Worm (Caenorhabditis elegans) whole organism, L1 larva: Measurements from ENCODE around the gene idpp-14.
A peak's percentile ranks its signal among the peaks of the same experiment; 100 is the strongest.
"Not testable (repeated sequence)": the region's sequence is repeated elsewhere in the genome, so short reads cannot be mapped to it uniquely, and the experiment has no call there.

ENCODE experiments used
- C34B4.2 ChIP-seq: sonication (generic microtip); optimal IDR thresholded peaks from 2 replicates; lab custom pipeline; 2017; ENCODE audit warnings: mild to moderate bottlenecking, missing genetic modification characterization, missing compliant biosample characterization
- Y116A8C.19 ChIP-seq: sonication (generic microtip); optimal IDR thresholded peaks from 2 replicates; lab custom pipeline; 2016; ENCODE audit warnings: missing compliant biosample characterization, missing genetic modification characterization, borderline replicate concordance
- alr-1 ChIP-seq: fragments of 200-800 bp; sonication (Bioruptor generic); optimal IDR thresholded peaks from 2 replicates; lab custom pipeline; 2018; ENCODE audit warnings: borderline replicate concordance, mild to moderate bottlenecking, missing genetic modification characterization, missing compliant biosample characterization
- ama-1 ChIP-seq: fragments of 150-350 bp; optimal IDR thresholded peaks from 2 replicates; lab custom pipeline; 2014
- ceh-63 ChIP-seq: fragments of 200-800 bp; sonication (Bioruptor generic); optimal IDR thresholded peaks from 2 replicates; lab custom pipeline; 2018; ENCODE audit warnings: mild to moderate bottlenecking, missing genetic modification characterization, missing compliant biosample characterization
- ceh-88 ChIP-seq: fragments of 200-800 bp; sonication (Bioruptor generic); IDR thresholded peaks from 2 replicates; pipeline ENCODE4 v1.3.6; 2022; ENCODE audit warnings: missing genetic modification characterization, missing compliant biosample characterization
- ces-1 ChIP-seq: fragments of 150-350 bp; optimal IDR thresholded peaks from 2 replicates; lab custom pipeline; 2014; ENCODE audit warnings: missing biosample characterization, missing genetic modification reagents, missing genetic modification characterization
- efl-1 ChIP-seq, 4 experiments: fragments of 150-350 bp; optimal IDR thresholded peaks in 3 of 4; peaks in 1 of 4; 1 replicate in 1 of 4; 2 replicates in 3 of 4; lab custom pipeline; 2014; ENCODE audit warnings: missing biosample characterization in 2 of 4, missing genetic modification characterization in 2 of 4, missing genetic modification reagents in 2 of 4
- elt-2 ChIP-seq: sonication (generic microtip); optimal IDR thresholded peaks from 2 replicates; lab custom pipeline; 2016; ENCODE audit warnings: missing genetic modification characterization, mild to moderate bottlenecking, inconsistent platforms, missing compliant biosample characterization, missing genetic modification reagents
- elt-3 ChIP-seq, 6 experiments: fragments of 150-350 bp in 1 of 6; sonication (generic microtip); optimal IDR thresholded peaks; 2 replicates each; lab custom pipeline; 2017 to 2018; ENCODE audit warnings: missing biosample characterization in 6 of 6, missing genetic modification characterization in 6 of 6, inconsistent platforms in 1 of 6
- fkh-8 ChIP-seq: sonication (generic microtip); optimal IDR thresholded peaks from 2 replicates; lab custom pipeline; 2016; ENCODE audit warnings: mild to moderate bottlenecking, missing genetic modification characterization, missing compliant biosample characterization
- fos-1 ChIP-seq: fragments of 150-350 bp; optimal IDR thresholded peaks from 2 replicates; lab custom pipeline; 2014; ENCODE audit warnings: missing biosample characterization, missing genetic modification characterization
- hlh-4 ChIP-seq: sonication (generic microtip); optimal IDR thresholded peaks from 2 replicates; lab custom pipeline; 2016; ENCODE audit warnings: mild to moderate bottlenecking, missing genetic modification characterization, missing compliant biosample characterization
- irx-1 ChIP-seq: sonication (generic microtip); optimal IDR thresholded peaks from 2 replicates; lab custom pipeline; 2016; ENCODE audit warnings: missing genetic modification characterization, missing compliant biosample characterization
- isw-1 ChIP-seq: fragments of 200-800 bp; sonication (Bioruptor generic); IDR thresholded peaks from 2 replicates; pipeline ENCODE4 v1.3.6; 2022; ENCODE audit warnings: missing genetic modification characterization, missing compliant biosample characterization
- lin-39 ChIP-seq: fragments of 150-350 bp; optimal IDR thresholded peaks from 2 replicates; lab custom pipeline; 2014; ENCODE audit warnings: missing biosample characterization, missing genetic modification reagents, missing genetic modification characterization
- nhr-11 ChIP-seq: fragments of 150-350 bp; optimal IDR thresholded peaks from 2 replicates; lab custom pipeline; 2014; ENCODE audit warnings: missing biosample characterization, missing genetic modification characterization
- nhr-19 ChIP-seq: fragments of 200-800 bp; sonication (Bioruptor generic); conservative IDR thresholded peaks from 2 replicates; pipeline ENCODE4 v1.3.6; 2022; ENCODE audit warnings: missing genetic modification characterization, missing compliant biosample characterization
- nhr-20 ChIP-seq: sonication (generic microtip); optimal IDR thresholded peaks from 2 replicates; lab custom pipeline; 2016; ENCODE audit warnings: mild to moderate bottlenecking, missing genetic modification characterization, missing compliant biosample characterization
- nhr-47 ChIP-seq: sonication (generic microtip); optimal IDR thresholded peaks from 2 replicates; lab custom pipeline; 2016; ENCODE audit warnings: mild to moderate bottlenecking, missing genetic modification characterization, moderate library complexity, missing compliant biosample characterization
- nhr-71 ChIP-seq: sonication (generic microtip); optimal IDR thresholded peaks from 2 replicates; lab custom pipeline; 2016; ENCODE audit warnings: mild to moderate bottlenecking, missing genetic modification characterization, moderate library complexity, missing compliant biosample characterization
- nhr-77 ChIP-seq: fragments of 150-350 bp; optimal IDR thresholded peaks from 2 replicates; lab custom pipeline; 2014; ENCODE audit warnings: missing biosample characterization, missing genetic modification characterization
- nhr-85 ChIP-seq: sonication (generic microtip); peaks from one replicate; lab custom pipeline; 2016; ENCODE audit warnings: missing genetic modification characterization, inconsistent platforms, missing compliant biosample characterization
- rnt-1 ChIP-seq: sonication (generic microtip); optimal IDR thresholded peaks from 2 replicates; lab custom pipeline; 2016; ENCODE audit warnings: mild to moderate bottlenecking, missing genetic modification characterization, moderate library complexity, missing compliant biosample characterization
- skn-1 ChIP-seq: fragments of 150-350 bp; optimal IDR thresholded peaks from 2 replicates; lab custom pipeline; 2014; ENCODE audit warnings: missing biosample characterization, missing genetic modification characterization
- swsn-7 ChIP-seq: sonication (generic microtip); optimal IDR thresholded peaks from 2 replicates; lab custom pipeline; 2016; ENCODE audit warnings: missing genetic modification characterization, missing compliant biosample characterization
- unc-130 ChIP-seq: fragments of 150-350 bp; optimal IDR thresholded peaks from 2 replicates; lab custom pipeline; 2017; ENCODE audit warnings: missing biosample characterization, missing genetic modification characterization, inconsistent platforms
- zip-4 ChIP-seq: fragments of 200-800 bp; sonication (Bioruptor generic); optimal IDR thresholded peaks from 2 replicates; lab custom pipeline; 2018; ENCODE audit warnings: mild to moderate bottlenecking, missing genetic modification characterization, moderate library complexity, missing compliant biosample characterization
- ztf-11 ChIP-seq, 2 experiments: sonication (generic microtip); optimal IDR thresholded peaks; 2 replicates each; lab custom pipeline; 2016 to 2017; ENCODE audit warnings: missing genetic modification characterization in 2 of 2, missing biosample characterization in 1 of 2, missing compliant biosample characterization in 1 of 2
- ztf-4 ChIP-seq: fragments of 150-350 bp; optimal IDR thresholded peaks from 2 replicates; lab custom pipeline; 2014; ENCODE audit warnings: missing biosample characterization, missing genetic modification characterization

The idpp-14 gene

DNA sequence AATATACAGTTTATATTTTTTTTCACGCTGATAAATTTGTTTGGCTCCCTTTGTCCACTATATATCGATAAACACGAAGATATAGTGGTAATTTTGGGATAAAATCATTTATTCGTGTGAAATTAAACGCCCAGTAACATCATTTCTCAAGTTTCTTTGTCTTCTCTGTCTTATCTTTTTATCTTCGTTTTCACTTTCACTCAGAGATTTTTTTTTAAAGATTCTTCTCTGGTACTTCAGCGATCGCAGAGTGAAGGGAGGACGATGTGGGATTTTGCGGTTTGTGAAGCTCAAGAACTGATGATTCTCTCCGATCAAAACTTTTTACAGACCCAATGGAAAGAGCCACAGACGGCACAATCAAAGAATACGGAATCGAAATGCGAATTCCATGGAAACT is 19.8 kb upstream of the idpp-14 start, which contains the start of gene T27A8.3:
T27A8.3 (plus strand) TSS at position 301 of the 400 bp plus-strand sequence.
- not testable (repeated sequence) for TF ChIP-seq ceh-88 (GFP tag; lab: Robert Waterston, UW); Y116A8C.19; unc-130
- TF ChIP-seq, all 84 proteins: peak for 0; not testable (repeated sequence) for 84

DNA sequence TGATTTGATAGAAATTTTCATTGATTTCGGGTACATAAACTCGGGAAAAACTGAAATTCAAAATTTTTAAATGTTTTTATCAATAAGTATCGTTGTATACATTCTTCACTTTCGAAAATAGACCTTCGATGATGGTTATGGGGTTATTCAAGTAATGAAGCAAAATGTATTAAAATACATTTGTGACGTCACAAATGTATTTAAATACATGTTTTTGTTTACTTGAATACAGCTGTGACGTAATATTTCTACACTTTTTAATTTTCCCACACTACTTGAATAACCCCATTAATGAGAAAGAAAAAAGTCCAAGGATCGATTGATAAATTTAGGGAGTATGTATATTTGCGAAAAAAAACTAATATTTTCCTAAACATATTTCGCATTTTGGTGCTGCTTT is 14.2 kb upstream of the idpp-14 start:
- no peak for TF ChIP-seq efl-1 (optimal IDR thresholded peaks at IDR 0.05; lab: Kevin White, UChicago)
- peak in 1 of 2 experiments; percentile 9 for TF ChIP-seq efl-1 (GFP tag; optimal IDR thresholded peaks at IDR 0.05 in 1 of 2; lab: Kevin White, UChicago)
- no peak for TF ChIP-seq isw-1 (GFP tag; lab: Robert Waterston, UW)
- TF ChIP-seq ceh-63, result no peak
- TF ChIP-seq alr-1 (tag; lab: Kevin White, UChicago), result no peak
- no peak for TF ChIP-seq rnt-1 (tag; lab: Kevin White, UChicago)
- no peak for TF ChIP-seq nhr-19 (GFP tag; lab: Robert Waterston, UW)
- no peak for TF ChIP-seq ama-1 (lab: Kevin White, UChicago)
- TF ChIP-seq, all 84 proteins: peak for 1

- TF ChIP-seq swsn-7 (no peak), isw-1 (GFP tag; lab: Robert Waterston, UW) (no peak), skn-1 (tag; lab: Kevin White, UChicago) (no peak), fkh-8 (no peak), lin-39 (no peak), hlh-4 (no peak), ztf-4 (tag; lab: Kevin White, UChicago) (no peak), elt-3 (tag; optimal IDR thresholded peaks at IDR 0.05; lab: Kevin White, UChicago) (no peak), nhr-47 (tag; lab: Kevin White, UChicago) (no peak), irx-1 (tag; lab: Kevin White, UChicago) (no peak)
Measured at ce11 chrX:16072595-16072994, 9.6 kb upstream of the idpp-14 start, which contains the start of gene col-187. col-187 (plus strand) TSS chrX:16072895.

ce11 chrX:16076470-16076869 is 5.7 kb upstream of the idpp-14 start, which contains the start of gene C30F2.4:
C30F2.4 (minus strand) TSS chrX:16076570.
- TF ChIP-seq C34B4.2, result no peak
- no peak for TF ChIP-seq efl-1 (optimal IDR thresholded peaks at IDR 0.05; lab: Kevin White, UChicago)
- peak in 1 of 2 experiments; percentile 65 for TF ChIP-seq efl-1 (GFP tag; optimal IDR thresholded peaks at IDR 0.05 in 1 of 2; lab: Kevin White, UChicago)

- TF ChIP-seq unc-130 (no peak), efl-1 (optimal IDR thresholded peaks at IDR 0.05; lab: Kevin White, UChicago) (no peak), efl-1 (GFP tag; optimal IDR thresholded peaks at IDR 0.05 in 1 of 2; lab: Kevin White, UChicago) (peak in 1 of 2 experiments; percentile 0)
Measured at ce11 chrX:16078695-16079094, 3.5 kb upstream of the idpp-14 start.

ce11 chrX:16085094-16085493 is 2.9 kb downstream of the idpp-14 start, which contains the start of gene C30F2.2:
C30F2.2 (minus strand) TSS chrX:16085215.
- TF ChIP-seq ces-1 (no peak), nhr-19 (GFP tag; lab: Robert Waterston, UW) (no peak), efl-1 (optimal IDR thresholded peaks at IDR 0.05; lab: Kevin White, UChicago) (no peak), efl-1 (GFP tag; optimal IDR thresholded peaks at IDR 0.05 in 1 of 2; lab: Kevin White, UChicago) (peak in 1 of 2 experiments; percentile 47), fos-1 (no peak), zip-4 (GFP tag; lab: Kevin White, UChicago) (no peak), nhr-20 (tag; lab: Kevin White, UChicago) (no peak), nhr-71 (no peak), fkh-8 (no peak), nhr-77 (tag; lab: Kevin White, UChicago) (peak; percentile 25), ceh-63 (no peak), nhr-11 (tag; lab: Kevin White, UChicago) (no peak), nhr-85 (tag; lab: Kevin White, UChicago) (no peak)
- TF ChIP-seq, all 84 proteins: peak for 2

DNA sequence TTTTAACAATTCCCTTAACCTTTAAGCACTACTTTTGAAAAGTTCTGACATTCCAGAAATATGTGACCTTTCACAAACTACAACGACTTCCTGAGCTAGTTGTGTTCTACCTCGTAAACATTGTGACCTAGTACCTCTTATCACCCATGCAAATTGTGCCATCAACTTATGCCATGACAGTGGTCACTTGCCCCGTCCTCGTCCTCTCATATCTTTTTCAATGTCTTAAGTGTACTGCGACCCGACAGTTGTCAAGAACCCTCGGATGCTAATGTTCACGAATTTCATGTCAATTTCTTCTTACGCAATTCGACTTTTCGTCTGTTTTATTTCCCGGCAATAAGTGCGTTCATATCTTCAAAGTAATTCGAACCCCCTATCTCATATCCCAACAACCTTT is 5.7 kb downstream of the idpp-14 start:
- TF ChIP-seq ztf-11 (tag; optimal IDR thresholded peaks at IDR 0.05; lab: Kevin White, UChicago), result no peak
- TF ChIP-seq elt-2 (tag; lab: Kevin White, UChicago), result peak; percentile 4
- TF ChIP-seq, all 84 proteins: peak for 1
